Worm (Caenorhabditis elegans): ENCODE measurements around the gene scl-18.

scl-18 gene

DNA sequence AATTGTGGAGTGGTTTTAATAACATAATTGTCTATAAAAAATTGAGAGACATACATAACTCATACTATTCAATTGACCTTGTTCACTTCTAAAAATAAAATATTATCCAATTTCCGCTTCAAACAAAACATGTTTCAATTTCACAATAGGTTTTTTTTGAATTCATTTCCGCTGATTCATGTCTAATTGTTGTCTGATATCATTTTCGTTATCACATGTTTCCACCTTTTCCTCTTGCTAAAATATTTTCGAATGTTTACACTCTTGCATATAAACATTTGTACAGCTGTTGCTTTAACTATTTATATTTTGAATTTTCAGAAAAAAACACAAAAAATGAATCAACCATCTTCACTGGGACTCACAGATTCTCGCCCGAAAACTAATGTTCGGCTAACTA lies 8.9 kb downstream of the scl-18 start, which contains the start of gene gem-4:
Gene gem-4, plus strand, starts transcription at position 301 of the 400 bp plus-strand sequence.
- TF ChIP-seq lin-15B (tag; optimal IDR thresholded peaks at IDR 0.05): no peak
- peak; percentile 28 for TF ChIP-seq pha-4 (tag; optimal IDR thresholded peaks at IDR 0.05)
- TF ChIP-seq snpc-4 (tag; optimal IDR thresholded peaks at IDR 0.05): no peak
- no peak for TF ChIP-seq sea-2 (GFP tag; optimal IDR thresholded peaks at IDR 0.05)
- TF ChIP-seq ceh-82 (tag; optimal IDR thresholded peaks at IDR 0.05): no peak
- no peak for TF ChIP-seq nhr-28 (tag; optimal IDR thresholded peaks at IDR 0.05)
- TF ChIP-seq fkh-10 (GFP tag; optimal IDR thresholded peaks at IDR 0.05): no peak
- TF ChIP-seq mml-1 (tag; optimal IDR thresholded peaks at IDR 0.05): no peak
- TF ChIP-seq nhr-12 (tag; optimal IDR thresholded peaks at IDR 0.05): no peak
- TF ChIP-seq elt-2 (tag; optimal IDR thresholded peaks at IDR 0.05): peak; percentile 9
- TF ChIP-seq nhr-67 (tag; optimal IDR thresholded peaks at IDR 0.05): no peak

DNA sequence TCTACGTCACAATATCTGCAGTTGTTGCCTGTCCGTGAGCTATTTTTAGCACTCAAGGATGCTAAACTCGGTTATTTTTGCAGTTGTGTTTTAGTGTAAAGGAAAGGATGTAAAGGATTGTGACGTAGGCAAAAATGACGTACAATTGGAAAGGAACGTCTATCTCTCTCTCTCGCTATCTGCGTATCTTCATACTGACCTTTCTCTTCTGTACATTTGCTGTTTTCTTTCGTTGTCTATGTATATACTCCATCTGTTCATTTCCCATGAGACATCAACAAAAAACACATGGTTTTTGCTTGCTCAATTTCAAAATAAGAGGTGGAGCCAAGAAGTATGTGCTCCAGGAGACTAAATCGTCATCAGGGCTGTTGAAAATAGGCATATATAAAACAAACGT lies 9.9 kb downstream of the scl-18 start:
- TF ChIP-seq zag-1 (tag; optimal IDR thresholded peaks at IDR 0.05): no peak
- no peak for TF ChIP-seq ceh-28 (tag; optimal IDR thresholded peaks at IDR 0.05)
- TF ChIP-seq ama-1 (optimal IDR thresholded peaks at IDR 0.05): no peak
- no peak for TF ChIP-seq lsy-12 (tag; optimal IDR thresholded peaks at IDR 0.05)
- no peak for TF ChIP-seq ZK546.5 (tag; optimal IDR thresholded peaks at IDR 0.05)
- no peak for TF ChIP-seq ztf-4 (tag; optimal IDR thresholded peaks at IDR 0.05)
- no peak for TF ChIP-seq mdl-1 (tag; optimal IDR thresholded peaks at IDR 0.05)
- no peak for TF ChIP-seq aly-2 (tag; optimal IDR thresholded peaks at IDR 0.05)
- TF ChIP-seq snpc-4 (tag; optimal IDR thresholded peaks at IDR 0.05): peak; percentile 22
- no peak for TF ChIP-seq nhr-25 (tag; optimal IDR thresholded peaks at IDR 0.05)
- no peak for TF ChIP-seq tbx-2 (tag; optimal IDR thresholded peaks at IDR 0.05)
- no peak for TF ChIP-seq nhr-11 (tag; optimal IDR thresholded peaks at IDR 0.05)
- no peak for TF ChIP-seq skn-1 (tag; optimal IDR thresholded peaks at IDR 0.05)
- TF ChIP-seq fkh-2 (tag; optimal IDR thresholded peaks at IDR 0.05): peak; percentile 7
- peak; percentile 32 for TF ChIP-seq nfya-1 (tag; optimal IDR thresholded peaks at IDR 0.05; ENCODE audit: insufficient read depth)
- no peak for TF ChIP-seq elt-2 (tag; optimal IDR thresholded peaks at IDR 0.05)
- no peak for TF ChIP-seq ceh-9 (tag; optimal IDR thresholded peaks at IDR 0.05)
- no peak for TF ChIP-seq hmg-11 (tag; optimal IDR thresholded peaks at IDR 0.05)
- TF ChIP-seq nhr-28 (tag; optimal IDR thresholded peaks at IDR 0.05): no peak
- TF ChIP-seq daf-12 (tag; optimal IDR thresholded peaks at IDR 0.05): no peak
- TF ChIP-seq nhr-237 (tag; optimal IDR thresholded peaks at IDR 0.05): no peak
- no peak for TF ChIP-seq nhr-23 (tag; optimal IDR thresholded peaks at IDR 0.05)
- no peak for TF ChIP-seq pqm-1 (tag; optimal IDR thresholded peaks at IDR 0.05)
- no peak for TF ChIP-seq jun-1 (tag; optimal IDR thresholded peaks at IDR 0.05)
- no peak for TF ChIP-seq unc-62 (GFP tag; optimal IDR thresholded peaks at IDR 0.05)

DNA sequence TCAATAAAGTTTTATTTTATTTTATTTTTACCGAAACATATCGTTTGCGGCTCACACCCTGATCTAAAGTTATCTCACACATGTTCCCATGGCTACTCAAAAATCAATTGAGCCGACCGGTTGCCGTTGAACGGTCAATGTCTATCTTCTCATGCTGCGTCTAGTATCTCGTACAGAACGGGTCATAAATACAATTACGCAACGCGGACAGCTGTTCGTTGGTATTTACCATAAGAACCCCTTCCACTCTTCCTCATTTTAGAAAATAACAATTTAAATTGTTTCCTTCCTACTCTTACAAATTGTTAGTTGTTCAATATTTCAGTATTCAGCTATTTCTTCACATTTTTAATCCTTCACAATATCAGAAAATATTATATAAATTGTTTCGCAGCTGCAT lies 10.4 kb downstream of the scl-18 start:
- no peak for TF ChIP-seq nhr-28 (tag; optimal IDR thresholded peaks at IDR 0.05)
- no peak for TF ChIP-seq tbx-2 (tag; optimal IDR thresholded peaks at IDR 0.05)
- no peak for TF ChIP-seq nhr-25 (tag; optimal IDR thresholded peaks at IDR 0.05)
- no peak for TF ChIP-seq fkh-10 (GFP tag; optimal IDR thresholded peaks at IDR 0.05)
- TF ChIP-seq pqm-1 (tag; optimal IDR thresholded peaks at IDR 0.05): no peak
- no peak for TF ChIP-seq zag-1 (tag; optimal IDR thresholded peaks at IDR 0.05)
- TF ChIP-seq hmg-11 (tag; optimal IDR thresholded peaks at IDR 0.05): no peak
- no peak for TF ChIP-seq ztf-11 (tag; optimal IDR thresholded peaks at IDR 0.05)
- no peak for TF ChIP-seq ceh-16 (tag; optimal IDR thresholded peaks at IDR 0.05)

DNA sequence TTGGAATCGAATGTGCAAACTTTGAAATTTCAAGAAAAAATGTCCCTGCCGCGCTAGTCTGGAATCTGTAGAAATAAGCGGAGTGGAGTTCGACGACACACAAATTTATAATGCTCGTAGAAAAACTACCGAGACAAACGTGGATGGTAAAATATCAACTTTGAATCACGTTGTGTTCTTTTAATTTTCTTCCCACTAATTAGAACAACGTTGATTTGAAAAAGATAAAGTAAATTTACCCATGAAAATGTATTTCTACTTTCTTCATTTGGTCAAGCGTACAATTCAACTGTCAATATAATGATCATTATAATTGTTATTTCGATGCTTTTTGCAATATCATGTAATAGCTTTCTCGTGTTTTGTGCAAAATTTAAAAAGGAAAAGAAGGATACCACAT lies 11.8 kb downstream of the scl-18 start, which contains the start of gene K01A6.5:
Gene K01A6.5, plus strand, starts transcription at position 301 of the 400 bp plus-strand sequence.
- TF ChIP-seq daf-12 (tag; optimal IDR thresholded peaks at IDR 0.05) (no peak), nhr-11 (tag; optimal IDR thresholded peaks at IDR 0.05) (no peak), ZK546.5 (tag; optimal IDR thresholded peaks at IDR 0.05) (no peak), lin-15B (tag; optimal IDR thresholded peaks at IDR 0.05) (no peak), pqm-1 (tag; optimal IDR thresholded peaks at IDR 0.05) (no peak), eor-1 (tag; optimal IDR thresholded peaks at IDR 0.05) (no peak), hmg-11 (tag; optimal IDR thresholded peaks at IDR 0.05) (no peak), mdl-1 (tag; optimal IDR thresholded peaks at IDR 0.05) (no peak), sea-2 (GFP tag; optimal IDR thresholded peaks at IDR 0.05) (no peak), nhr-77 (tag; optimal IDR thresholded peaks at IDR 0.05) (no peak), nhr-12 (tag; optimal IDR thresholded peaks at IDR 0.05) (no peak), lin-39 (tag; optimal IDR thresholded peaks at IDR 0.05) (no peak), pha-4 (tag; optimal IDR thresholded peaks at IDR 0.05) (no peak), snpc-4 (tag; optimal IDR thresholded peaks at IDR 0.05) (no peak), egl-5 (tag; optimal IDR thresholded peaks at IDR 0.05) (no peak), fkh-2 (tag; optimal IDR thresholded peaks at IDR 0.05) (no peak), zag-1 (tag; optimal IDR thresholded peaks at IDR 0.05) (no peak), ama-1 (optimal IDR thresholded peaks at IDR 0.05) (no peak), ceh-16 (tag; optimal IDR thresholded peaks at IDR 0.05) (no peak), aly-2 (tag; optimal IDR thresholded peaks at IDR 0.05) (no peak)

Data from whole organism, L3 larva.